Worm (Caenorhabditis elegans) whole organism, L3 larva: ENCODE data around the gene nekl-4.

Source experiments
- R02D3.7 ChIP-seq: fragments of 150-350 bp; optimal IDR thresholded peaks from 2 replicates; lab custom pipeline; 2014; ENCODE audit warnings: missing biosample characterization, missing genetic modification characterization
- ZK546.5 ChIP-seq: sonication (generic microtip); optimal IDR thresholded peaks from 2 replicates; lab custom pipeline; 2017; ENCODE audit warnings: missing biosample characterization, missing genetic modification characterization
- aly-2 ChIP-seq: fragments of 150-350 bp; optimal IDR thresholded peaks from 2 replicates; lab custom pipeline; 2014; ENCODE audit warnings: missing biosample characterization, missing genetic modification characterization
- ama-1 ChIP-seq: fragments of 150-350 bp; optimal IDR thresholded peaks from 2 replicates; lab custom pipeline; 2018
- ceh-28 ChIP-seq: fragments of 150-350 bp; optimal IDR thresholded peaks from 2 replicates; lab custom pipeline; 2014; ENCODE audit warnings: missing biosample characterization, missing genetic modification reagents, missing genetic modification characterization
- ceh-82 ChIP-seq: fragments of 150-350 bp; optimal IDR thresholded peaks from 2 replicates; lab custom pipeline; 2014; ENCODE audit warnings: missing biosample characterization, missing genetic modification characterization
- ceh-9 ChIP-seq: sonication (generic microtip); optimal IDR thresholded peaks from 2 replicates; lab custom pipeline; 2018; ENCODE audit warnings: missing biosample characterization, missing genetic modification characterization
- daf-12 ChIP-seq: fragments of 150-350 bp; optimal IDR thresholded peaks from 2 replicates; lab custom pipeline; 2014; ENCODE audit warnings: missing biosample characterization, missing genetic modification reagents, missing genetic modification characterization
- egl-5 ChIP-seq: fragments of 150-350 bp; optimal IDR thresholded peaks from 2 replicates; lab custom pipeline; 2017; ENCODE audit warnings: missing biosample characterization, missing genetic modification reagents, missing genetic modification characterization, inconsistent platforms
- elt-1 ChIP-seq: fragments of 150-350 bp; optimal IDR thresholded peaks from 2 replicates; lab custom pipeline; 2014; ENCODE audit warnings: missing biosample characterization, missing genetic modification characterization
- elt-2 ChIP-seq: sonication (generic microtip); optimal IDR thresholded peaks from 2 replicates; lab custom pipeline; 2016; ENCODE audit warnings: missing genetic modification reagents, mild to moderate bottlenecking, missing genetic modification characterization, missing compliant biosample characterization
- elt-3 ChIP-seq, 3 experiments: fragments of 150-350 bp in 1 of 3; sonication (generic microtip) in 2 of 3; optimal IDR thresholded peaks; 2 replicates in 2 of 3; 4 replicates in 1 of 3; lab custom pipeline; 2014 to 2017; ENCODE audit warnings: missing biosample characterization in 3 of 3, missing genetic modification characterization in 3 of 3
- fkh-10 ChIP-seq: sonication (generic microtip); optimal IDR thresholded peaks from 2 replicates; lab custom pipeline; 2017; ENCODE audit warnings: missing biosample characterization, missing genetic modification reagents, missing genetic modification characterization
- fkh-2 ChIP-seq: fragments of 150-350 bp; optimal IDR thresholded peaks from 2 replicates; lab custom pipeline; 2014; ENCODE audit warnings: missing biosample characterization, missing genetic modification reagents, missing genetic modification characterization
- fos-1 ChIP-seq: fragments of 150-350 bp; optimal IDR thresholded peaks from 2 replicates; lab custom pipeline; 2014; ENCODE audit warnings: missing biosample characterization, missing genetic modification characterization
- hmg-11 ChIP-seq: sonication (generic microtip); optimal IDR thresholded peaks from 2 replicates; lab custom pipeline; 2016; ENCODE audit warnings: missing genetic modification characterization, missing compliant biosample characterization
- jun-1 ChIP-seq: fragments of 150-350 bp; optimal IDR thresholded peaks from 2 replicates; lab custom pipeline; 2014; ENCODE audit warnings: missing biosample characterization, missing genetic modification reagents, missing genetic modification characterization
- lin-15B ChIP-seq: fragments of 150-350 bp; optimal IDR thresholded peaks from 2 replicates; lab custom pipeline; 2014; ENCODE audit warnings: missing biosample characterization, missing genetic modification characterization
- lin-39 ChIP-seq: fragments of 150-350 bp; optimal IDR thresholded peaks from 2 replicates; lab custom pipeline; 2018; ENCODE audit warnings: missing biosample characterization, missing genetic modification reagents, missing genetic modification characterization
- lsy-12 ChIP-seq: sonication (generic microtip); optimal IDR thresholded peaks from 2 replicates; lab custom pipeline; 2016; ENCODE audit warnings: mild to moderate bottlenecking, missing genetic modification characterization, missing compliant biosample characterization
- mml-1 ChIP-seq: fragments of 150-350 bp; sonication (generic microtip); optimal IDR thresholded peaks from 3 replicates; lab custom pipeline; 2014; ENCODE audit warnings: missing biosample characterization, missing genetic modification characterization
- nfya-1 ChIP-seq: sonication (generic microtip); optimal IDR thresholded peaks from 2 replicates; lab custom pipeline; 2017; ENCODE audit warnings: missing genetic modification characterization, mild to moderate bottlenecking, missing compliant biosample characterization, antibody characterized with exemption, moderate library complexity; ENCODE audit not compliant: insufficient read depth
- nhr-11 ChIP-seq: fragments of 150-350 bp; optimal IDR thresholded peaks from 2 replicates; lab custom pipeline; 2014; ENCODE audit warnings: missing biosample characterization, missing genetic modification characterization
- nhr-12 ChIP-seq: fragments of 150-350 bp; optimal IDR thresholded peaks from 2 replicates; lab custom pipeline; 2014; ENCODE audit warnings: missing biosample characterization, missing genetic modification characterization
- nhr-23 ChIP-seq: fragments of 150-350 bp; optimal IDR thresholded peaks from 2 replicates; lab custom pipeline; 2014; ENCODE audit warnings: missing biosample characterization, missing genetic modification reagents, missing genetic modification characterization
- nhr-237 ChIP-seq: fragments of 150-350 bp; optimal IDR thresholded peaks from 2 replicates; lab custom pipeline; 2014; ENCODE audit warnings: missing biosample characterization, missing genetic modification characterization
- nhr-25 ChIP-seq: sonication (generic microtip); optimal IDR thresholded peaks from 2 replicates; lab custom pipeline; 2017; ENCODE audit warnings: missing biosample characterization, missing genetic modification characterization
- nhr-28 ChIP-seq: fragments of 150-350 bp; optimal IDR thresholded peaks from 2 replicates; lab custom pipeline; 2014; ENCODE audit warnings: missing biosample characterization, missing genetic modification characterization
- nhr-43 ChIP-seq: sonication (generic microtip); optimal IDR thresholded peaks from 2 replicates; lab custom pipeline; 2016; ENCODE audit warnings: mild to moderate bottlenecking, missing genetic modification characterization, missing compliant biosample characterization; ENCODE audit not compliant: poor library complexity, severe bottlenecking
- nhr-67 ChIP-seq: fragments of 150-350 bp; optimal IDR thresholded peaks from 2 replicates; lab custom pipeline; 2014; ENCODE audit warnings: missing biosample characterization, missing genetic modification characterization
- nhr-76 ChIP-seq: fragments of 150-350 bp; sonication (generic microtip); optimal IDR thresholded peaks from 5 replicates; lab custom pipeline; 2014; ENCODE audit warnings: missing biosample characterization, missing genetic modification characterization
- nhr-77 ChIP-seq: fragments of 150-350 bp; optimal IDR thresholded peaks from 2 replicates; lab custom pipeline; 2014; ENCODE audit warnings: missing biosample characterization, missing genetic modification characterization
- pha-4 ChIP-seq: fragments of 150-350 bp; optimal IDR thresholded peaks from 2 replicates; lab custom pipeline; 2014; ENCODE audit warnings: missing biosample characterization, missing genetic modification reagents, missing genetic modification characterization
- pqm-1 ChIP-seq: fragments of 150-350 bp; optimal IDR thresholded peaks from 2 replicates; lab custom pipeline; 2017; ENCODE audit warnings: missing biosample characterization, missing genetic modification characterization, inconsistent platforms
- sea-2 ChIP-seq: fragments of 150-350 bp; sonication (generic microtip); optimal IDR thresholded peaks from 4 replicates; lab custom pipeline; 2014; ENCODE audit warnings: missing biosample characterization, missing genetic modification reagents, missing genetic modification characterization
- snpc-4 ChIP-seq: fragments of 150-350 bp; optimal IDR thresholded peaks from 2 replicates; lab custom pipeline; 2014; ENCODE audit warnings: missing biosample characterization, missing genetic modification characterization
- tbx-2 ChIP-seq: sonication (generic microtip); optimal IDR thresholded peaks from 2 replicates; lab custom pipeline; 2016; ENCODE audit warnings: mild to moderate bottlenecking, missing genetic modification characterization, missing compliant biosample characterization
- unc-39 ChIP-seq: sonication (generic microtip); optimal IDR thresholded peaks from 4 replicates; lab custom pipeline; 2017; ENCODE audit warnings: missing biosample characterization, missing genetic modification characterization
- zag-1 ChIP-seq: fragments of 150-350 bp; optimal IDR thresholded peaks from 2 replicates; lab custom pipeline; 2014; ENCODE audit warnings: missing biosample characterization, missing genetic modification characterization
- ztf-11 ChIP-seq: fragments of 150-350 bp; optimal IDR thresholded peaks from 2 replicates; lab custom pipeline; 2014; ENCODE audit warnings: missing biosample characterization, missing genetic modification characterization
- ztf-4 ChIP-seq: fragments of 150-350 bp; optimal IDR thresholded peaks from 2 replicates; lab custom pipeline; 2014; ENCODE audit warnings: missing biosample characterization, missing genetic modification characterization

Gene nekl-4

DNA sequence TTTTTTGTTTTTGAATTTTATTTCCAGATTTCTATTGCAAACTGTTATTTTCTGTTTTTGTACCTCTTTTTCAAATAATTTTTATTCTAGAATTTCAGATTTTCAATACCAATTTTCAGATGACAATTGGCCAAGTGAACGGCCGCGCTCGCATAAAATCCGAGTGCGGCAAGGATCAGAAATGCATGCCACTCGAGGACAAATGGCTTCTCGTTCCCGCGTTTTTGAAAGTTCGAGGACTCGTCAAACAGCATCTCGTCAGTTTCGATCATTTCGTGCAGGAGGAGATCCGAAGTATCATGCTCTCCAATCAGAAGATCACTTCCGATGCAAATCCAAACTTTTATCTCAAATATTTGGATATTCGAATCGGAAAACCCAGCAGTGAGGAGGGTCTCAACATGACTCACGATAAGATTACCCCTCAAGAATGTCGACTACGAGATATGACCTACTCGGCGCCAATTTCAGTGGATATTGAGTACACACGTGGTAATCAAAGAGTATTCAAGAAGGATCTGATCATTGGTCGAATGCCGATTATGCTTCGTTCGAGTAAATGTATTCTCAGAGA, 40.0 kb upstream of the nekl-4 start, which contains the start of gene rpc-2:
Gene rpc-2, plus strand, starts transcription at position 120 of the 574 bp plus-strand sequence.
- TF ChIP-seq elt-2 (tag; lab: Kevin White, UChicago): peak; percentile 8
- TF ChIP-seq snpc-4 (tag; lab: Kevin White, UChicago): no peak
- peak; percentile 64 for TF ChIP-seq ama-1 (lab: Kevin White, UChicago)
- TF ChIP-seq, all 47 proteins: peak for 2

DNA sequence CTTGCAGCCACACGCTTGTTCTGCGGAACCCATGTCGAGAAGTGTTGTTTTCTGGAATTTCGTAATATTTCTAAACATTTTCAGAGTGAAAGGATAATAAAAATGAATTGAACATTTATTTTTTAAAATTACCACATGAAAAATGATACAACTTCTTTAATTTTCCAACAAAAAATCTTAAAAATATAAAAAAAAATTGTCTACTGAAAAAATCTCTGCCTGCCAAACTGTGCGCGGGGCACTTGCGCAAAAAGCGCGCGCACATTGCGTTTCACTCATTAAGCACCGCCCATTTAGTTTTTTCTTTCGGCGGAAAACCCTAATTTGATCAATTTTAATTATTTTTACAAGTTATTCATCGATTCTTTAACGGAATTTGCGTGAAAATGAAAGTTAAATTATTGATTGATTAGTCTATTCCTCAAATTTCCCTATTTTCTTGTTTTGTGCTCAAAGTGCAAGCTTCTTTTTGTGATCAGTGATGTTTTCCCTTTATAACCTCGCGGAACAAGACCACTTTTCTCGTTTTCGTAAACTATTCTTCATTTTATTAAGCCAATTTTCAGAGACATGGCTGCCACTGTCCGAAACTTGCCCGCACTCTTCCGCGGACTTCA, 37.7 kb upstream of the nekl-4 start, which contains the start of the genes nmad-1 and hach-1:
Gene nmad-1, minus strand, starts transcription at position 51 of the 617 bp plus-strand sequence.
Gene hach-1, plus strand, starts transcription at position 567 of the 617 bp plus-strand sequence.
- TF ChIP-seq ZK546.5 (no peak), nfya-1 (tag; lab: Kevin White, UChicago) (peak; percentile 68), egl-5 (tag; lab: Kevin White, UChicago) (peak; percentile 67), ceh-82 (tag; lab: Kevin White, UChicago) (peak; percentile 15), daf-12 (tag; lab: Kevin White, UChicago) (no peak), snpc-4 (tag; lab: Kevin White, UChicago) (peak; percentile 63), mml-1 (tag; lab: Kevin White, UChicago) (no peak), lin-39 (tag; lab: Kevin White, UChicago) (peak; percentile 59), elt-2 (tag; lab: Kevin White, UChicago) (peak; percentile 49), lsy-12 (peak; percentile 63), unc-39 (tag; lab: Kevin White, UChicago) (no peak), nhr-28 (tag; lab: Kevin White, UChicago) (no peak), aly-2 (no peak), ceh-9 (tag; lab: Kevin White, UChicago) (no peak), tbx-2 (tag; lab: Kevin White, UChicago) (peak; percentile 30), ceh-28 (tag; lab: Kevin White, UChicago) (peak; percentile 60), nhr-76 (tag; lab: Kevin White, UChicago) (no peak), nhr-77 (no peak), lin-15B (peak; percentile 70), nhr-67 (tag; lab: Kevin White, UChicago) (peak; percentile 64), pha-4 (tag; lab: Kevin White, UChicago) (peak; percentile 60), R02D3.7 (peak; percentile 63), hmg-11 (tag; lab: Kevin White, UChicago) (peak; percentile 94), nhr-23 (tag; lab: Kevin White, UChicago) (peak; percentile 77), nhr-25 (tag; lab: Kevin White, UChicago) (no peak), elt-1 (tag; lab: Kevin White, UChicago) (peak; percentile 16), pqm-1 (tag; lab: Kevin White, UChicago) (no peak), nhr-43 (peak; percentile 94), jun-1 (tag; lab: Kevin White, UChicago) (no peak), fkh-2 (no peak)

DNA sequence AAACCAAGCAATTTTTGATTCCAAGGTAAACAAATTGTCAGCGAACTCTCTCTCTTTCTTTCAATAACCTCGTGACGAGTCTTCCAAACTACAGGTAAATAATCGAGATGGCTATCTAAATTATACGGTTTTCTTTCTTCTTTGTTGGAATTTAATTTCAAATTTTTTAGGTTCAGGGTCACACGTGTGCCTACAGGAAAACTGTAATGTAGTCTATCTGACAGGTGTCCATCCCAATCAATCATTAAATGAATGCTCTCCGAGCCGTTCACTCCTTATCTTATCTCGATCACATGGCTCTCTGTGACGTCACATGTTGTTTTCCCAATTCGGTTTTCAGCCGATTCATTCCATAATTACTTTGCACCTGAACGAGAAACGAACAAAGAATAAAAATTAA, 35.8 kb upstream of the nekl-4 start:
- TF ChIP-seq pqm-1 (tag; lab: Kevin White, UChicago) (peak; percentile 70), ztf-11 (tag; lab: Kevin White, UChicago) (no peak), pha-4 (tag; lab: Kevin White, UChicago) (peak; percentile 53), sea-2 (GFP tag; lab: Kevin White, UChicago) (no peak), ztf-4 (tag; lab: Kevin White, UChicago) (no peak), nhr-43 (no peak), ama-1 (lab: Kevin White, UChicago) (peak; percentile 35), snpc-4 (tag; lab: Kevin White, UChicago) (no peak), ceh-82 (tag; lab: Kevin White, UChicago) (no peak), lin-39 (tag; lab: Kevin White, UChicago) (no peak), nhr-28 (tag; lab: Kevin White, UChicago) (no peak), nhr-23 (tag; lab: Kevin White, UChicago) (no peak), nhr-67 (tag; lab: Kevin White, UChicago) (no peak), mml-1 (tag; lab: Kevin White, UChicago) (no peak), fos-1 (tag; lab: Kevin White, UChicago) (no peak), nhr-77 (no peak), elt-1 (tag; lab: Kevin White, UChicago) (peak; percentile 52), aly-2 (no peak), fkh-2 (no peak), elt-2 (tag; lab: Kevin White, UChicago) (peak; percentile 87), elt-3 (tag; optimal IDR thresholded peaks at IDR 0.05; lab: Kevin White, UChicago) (no peak), zag-1 (tag; lab: Kevin White, UChicago) (no peak), daf-12 (tag; lab: Kevin White, UChicago) (no peak), nhr-11 (tag; lab: Kevin White, UChicago) (no peak), nhr-76 (tag; lab: Kevin White, UChicago) (no peak), jun-1 (tag; lab: Kevin White, UChicago) (no peak), fkh-10 (no peak), nhr-12 (tag; lab: Kevin White, UChicago) (no peak), nhr-237 (no peak), tbx-2 (tag; lab: Kevin White, UChicago) (no peak)
- TF ChIP-seq, all 47 proteins: peak for 5
